Fruit fly (Drosophila melanogaster): ENCODE data around the gene CG45075.

CG45075 gene

DNA sequence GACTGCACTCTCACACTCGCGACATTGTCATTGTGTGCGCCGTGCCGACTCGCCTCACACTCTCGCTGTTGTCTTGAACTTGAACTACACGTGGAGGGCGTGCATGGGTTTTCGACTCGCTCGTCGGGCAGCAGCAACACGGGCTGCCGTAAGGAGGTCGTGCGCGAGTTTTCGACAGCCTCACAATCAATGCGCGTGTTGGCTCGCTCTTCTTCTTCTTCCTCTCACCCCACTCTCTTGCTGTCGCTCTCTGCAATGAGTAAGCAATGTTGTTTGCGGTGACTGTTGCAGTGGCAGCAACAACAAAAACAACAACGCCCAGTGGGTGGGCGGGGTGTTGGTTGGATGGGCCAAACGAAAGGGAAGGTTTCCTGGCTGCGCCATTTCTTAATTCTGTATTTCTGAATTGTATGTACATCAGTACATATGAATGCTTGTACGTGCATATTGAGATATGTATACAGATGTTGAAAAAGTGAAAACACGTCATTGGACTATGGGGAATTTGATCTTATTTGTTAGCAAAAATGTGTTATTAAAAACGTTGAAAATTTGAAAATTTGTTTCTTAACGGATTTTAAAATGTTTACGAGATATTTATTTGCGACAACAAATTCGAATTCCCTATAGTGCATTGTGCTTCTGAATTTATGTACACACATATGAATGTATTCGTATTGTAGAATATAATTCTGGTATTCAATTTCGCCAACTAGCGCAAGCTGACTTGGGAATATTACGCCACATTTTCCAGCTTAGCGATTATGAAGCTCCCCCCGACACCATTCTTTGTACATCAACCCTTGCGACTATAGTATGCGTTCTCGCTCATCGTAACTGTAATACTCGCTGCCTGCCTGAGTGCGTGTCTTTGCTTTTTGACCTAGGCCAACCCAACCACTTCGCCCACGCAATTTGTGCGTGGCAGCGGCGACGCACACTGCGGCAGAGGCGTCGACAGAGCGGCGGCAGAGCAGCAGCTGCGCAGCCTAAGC is 2.5 kb upstream of the CG45075 start (continued):
- TF ChIP-seq CG14710 (tag; optimal IDR thresholded peaks at IDR 0.05) (no peak), twi (tag; optimal IDR thresholded peaks at IDR 0.05) (peak; percentile 99), Dip2 (GFP tag; IDR thresholded peaks at IDR 0.05) (no peak), gem (tag; optimal IDR thresholded peaks at IDR 0.05) (peak; percentile 63), CG16813 (GFP tag; IDR thresholded peaks at IDR 0.05; ENCODE audit: partially characterized antibody) (peak; percentile 44; the same call in 1 of the 3 replicates), fd102C (GFP tag; optimal IDR thresholded peaks at IDR 0.05) (peak; percentile 29), CkIIα-i1 (GFP tag; IDR thresholded peaks at IDR 0.05) (no peak), ssp (GFP tag; IDR thresholded peaks at IDR 0.05) (no peak), toy (GFP tag; IDR thresholded peaks at IDR 0.05) (no peak), Blimp-1 (GFP tag; optimal IDR thresholded peaks at IDR 0.05) (peak; percentile 97), Hsf (GFP tag; optimal IDR thresholded peaks at IDR 0.05) (no peak), CG4820 (GFP tag; optimal IDR thresholded peaks at IDR 0.05) (no peak), Ets97D (GFP tag; optimal IDR thresholded peaks at IDR 0.05) (no peak), HLH3B (GFP tag; IDR thresholded peaks at IDR 0.05) (no peak), Oaz (GFP tag; IDR thresholded peaks at IDR 0.05) (no peak), CG30020 (tag; optimal IDR thresholded peaks at IDR 0.05) (no peak), Jarid2 (GFP tag; optimal IDR thresholded peaks at IDR 0.05) (no peak), Mad (GFP tag; optimal IDR thresholded peaks at IDR 0.05) (no peak), CG17385 (GFP tag; optimal IDR thresholded peaks at IDR 0.05) (peak; percentile 100), bcd (GFP tag; optimal IDR thresholded peaks at IDR 0.05) (peak; percentile 24), CG8944 (GFP tag; optimal IDR thresholded peaks at IDR 0.05) (no peak), CG3726 (GFP tag; IDR thresholded peaks at IDR 0.05) (no peak), Sox102F (GFP tag; optimal IDR thresholded peaks at IDR 0.05) (no peak), klu (GFP tag; IDR thresholded peaks at IDR 0.05) (no peak), Atf3 (GFP tag; optimal IDR thresholded peaks at IDR 0.05) (peak; percentile 11), CG7556 (GFP tag; optimal IDR thresholded peaks at IDR 0.05) (peak; percentile 68), CG4617 (GFP tag; optimal IDR thresholded peaks at IDR 0.05; ENCODE audit: borderline replicate concordance) (no peak), dimm (GFP tag; IDR thresholded peaks at IDR 0.05) (no peak), CG1602 (GFP tag; optimal IDR thresholded peaks at IDR 0.05) (no peak), CG12942 (GFP tag; optimal IDR thresholded peaks at IDR 0.05) (no peak), sug (tag; optimal IDR thresholded peaks at IDR 0.05) (peak; percentile 79), HLH4C (GFP tag; IDR thresholded peaks at IDR 0.05; ENCODE audit: partially characterized antibody) (peak; percentile 44; the same call in 1 of the 3 replicates), Xbp1 (GFP tag; optimal IDR thresholded peaks at IDR 0.05) (no peak), CG11398 (GFP tag; optimal IDR thresholded peaks at IDR 0.05) (no peak), Gug (GFP tag; IDR thresholded peaks at IDR 0.05) (no peak), Doc3 (GFP tag; IDR thresholded peaks at IDR 0.05; ENCODE audit: partially characterized antibody) (0 out of 3 replicates have a peak, but pooled peaks have one; percentile 20), nmo (GFP tag; optimal IDR thresholded peaks at IDR 0.05) (peak; percentile 12), dm (GFP tag; optimal IDR thresholded peaks at IDR 0.05) (peak; percentile 93), ara (GFP tag; IDR thresholded peaks at IDR 0.05) (peak; percentile 57), CG5953 (GFP tag; IDR thresholded peaks at IDR 0.05) (0 out of 2 replicates have a peak, but pooled peaks have one; percentile 20), CG2120 (GFP tag; optimal IDR thresholded peaks at IDR 0.05) (peak; percentile 68), stc (GFP tag; IDR thresholded peaks at IDR 0.05) (no peak), ab (GFP tag; optimal IDR thresholded peaks at IDR 0.05) (peak; percentile 73), wor (GFP tag; IDR thresholded peaks at IDR 0.05) (no peak), CG5245 (GFP tag; optimal IDR thresholded peaks at IDR 0.05) (no peak), CG2202 (tag; optimal IDR thresholded peaks at IDR 0.05) (peak; percentile 13), CG2129 (GFP tag; IDR thresholded peaks at IDR 0.05; ENCODE audit: partially characterized antibody) (no peak), bigmax (GFP tag; optimal IDR thresholded peaks at IDR 0.05) (no peak), Elba2 (GFP tag; optimal IDR thresholded peaks at IDR 0.05) (peak; percentile 59)

Data from whole organism, embryonic.